Fruit fly (Drosophila melanogaster): ENCODE data around the gene EndoGI.

Gene EndoGI

dm6 chr2L:16276820-16277219, 19.3 kb downstream of the EndoGI start:
- TF ChIP-seq CG7101 (tag; optimal IDR thresholded peaks at IDR 0.05), result peak; percentile 24
- TF ChIP-seq pad (GFP tag; optimal IDR thresholded peaks at IDR 0.05), result peak; percentile 27
- TF ChIP-seq cic (GFP tag; optimal IDR thresholded peaks at IDR 0.05), result peak; percentile 74
- no peak for TF ChIP-seq CG14711 (tag; optimal IDR thresholded peaks at IDR 0.05)

- TF ChIP-seq cnc (optimal IDR thresholded peaks at IDR 0.05), result no peak
- no peak for TF ChIP-seq CG7045 (GFP tag; optimal IDR thresholded peaks at IDR 0.05)
- no peak for TF ChIP-seq CG11617 (GFP tag; optimal IDR thresholded peaks at IDR 0.05)
Measured at dm6 chr2L:16277922-16278321, 20.4 kb downstream of the EndoGI start.

DNA sequence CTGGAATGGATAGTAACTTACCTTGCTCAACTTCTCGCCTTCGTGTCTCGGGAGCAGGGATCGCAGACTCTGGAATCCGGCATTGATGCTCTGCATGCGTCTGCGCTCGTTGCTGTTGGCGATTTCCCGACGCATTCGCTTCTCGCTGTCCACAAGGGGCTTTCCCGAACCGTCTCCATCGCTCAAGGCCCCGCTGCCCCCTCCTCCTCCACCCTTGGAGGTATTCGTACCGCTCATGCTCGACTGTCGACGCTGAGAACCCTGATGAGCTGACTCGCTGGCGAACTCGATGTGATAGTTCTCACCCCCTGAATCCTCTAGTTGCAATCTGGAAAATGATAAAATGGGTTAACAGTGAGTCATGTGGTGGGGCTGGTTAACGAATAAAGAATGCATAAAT, 21.4 kb downstream of the EndoGI start:
- TF ChIP-seq CG5204 (GFP tag; optimal IDR thresholded peaks at IDR 0.05) (no peak), kay (GFP tag; ENCODE audit: borderline replicate concordance) (no peak), bab1 (GFP tag; optimal IDR thresholded peaks at IDR 0.05) (no peak), Crg-1 (GFP tag; optimal IDR thresholded peaks at IDR 0.05) (no peak), tj (GFP tag; optimal IDR thresholded peaks at IDR 0.05) (no peak), cic (GFP tag; optimal IDR thresholded peaks at IDR 0.05) (no peak), ovo (GFP tag; optimal IDR thresholded peaks at IDR 0.05) (no peak), CG7045 (GFP tag; optimal IDR thresholded peaks at IDR 0.05) (no peak), Hr96 (GFP tag; optimal IDR thresholded peaks at IDR 0.05) (no peak), CG1620 (GFP tag; optimal IDR thresholded peaks at IDR 0.05) (no peak), CG12768 (GFP tag; optimal IDR thresholded peaks at IDR 0.05) (no peak), CG11617 (GFP tag; optimal IDR thresholded peaks at IDR 0.05) (no peak), Clk (GFP tag; optimal IDR thresholded peaks at IDR 0.05) (no peak)

dm6 chr2L:16279774-16280252, 22.3 kb downstream of the EndoGI start:
- TF ChIP-seq CG5204 (GFP tag; optimal IDR thresholded peaks at IDR 0.05) (peak; percentile 83), ovo (GFP tag; optimal IDR thresholded peaks at IDR 0.05) (no peak), CG1620 (GFP tag; optimal IDR thresholded peaks at IDR 0.05) (peak; percentile 51), Hr96 (GFP tag; optimal IDR thresholded peaks at IDR 0.05) (peak; percentile 63), kay (GFP tag; ENCODE audit: borderline replicate concordance) (no peak), CG11617 (GFP tag; optimal IDR thresholded peaks at IDR 0.05) (peak; percentile 57), toe (GFP tag; optimal IDR thresholded peaks at IDR 0.05) (peak; percentile 69), CG14711 (tag; optimal IDR thresholded peaks at IDR 0.05) (peak; percentile 67), tj (GFP tag; optimal IDR thresholded peaks at IDR 0.05) (peak; percentile 72), pad (GFP tag; optimal IDR thresholded peaks at IDR 0.05) (peak; percentile 59), CG7045 (GFP tag; optimal IDR thresholded peaks at IDR 0.05) (peak; percentile 73), cic (GFP tag; optimal IDR thresholded peaks at IDR 0.05) (peak; percentile 59), CG7101 (tag; optimal IDR thresholded peaks at IDR 0.05) (peak; percentile 71), Mnt (GFP tag; optimal IDR thresholded peaks at IDR 0.05) (peak; percentile 56), Crg-1 (GFP tag; optimal IDR thresholded peaks at IDR 0.05) (no peak), Clk (GFP tag; optimal IDR thresholded peaks at IDR 0.05) (no peak), cnc (optimal IDR thresholded peaks at IDR 0.05) (no peak), bab1 (GFP tag; optimal IDR thresholded peaks at IDR 0.05) (peak; percentile 79), CG12768 (GFP tag; optimal IDR thresholded peaks at IDR 0.05) (peak; percentile 23), CG33017 (tag; optimal IDR thresholded peaks at IDR 0.05) (peak; percentile 81)

- TF ChIP-seq CG7045 (GFP tag; optimal IDR thresholded peaks at IDR 0.05), result no peak
- no peak for TF ChIP-seq cic (GFP tag; optimal IDR thresholded peaks at IDR 0.05)
- TF ChIP-seq CG33017 (tag; optimal IDR thresholded peaks at IDR 0.05), result no peak
- no peak for TF ChIP-seq CG14711 (tag; optimal IDR thresholded peaks at IDR 0.05)
Measured at dm6 chr2L:16281419-16282076, 24.1 kb downstream of the EndoGI start.

DNA sequence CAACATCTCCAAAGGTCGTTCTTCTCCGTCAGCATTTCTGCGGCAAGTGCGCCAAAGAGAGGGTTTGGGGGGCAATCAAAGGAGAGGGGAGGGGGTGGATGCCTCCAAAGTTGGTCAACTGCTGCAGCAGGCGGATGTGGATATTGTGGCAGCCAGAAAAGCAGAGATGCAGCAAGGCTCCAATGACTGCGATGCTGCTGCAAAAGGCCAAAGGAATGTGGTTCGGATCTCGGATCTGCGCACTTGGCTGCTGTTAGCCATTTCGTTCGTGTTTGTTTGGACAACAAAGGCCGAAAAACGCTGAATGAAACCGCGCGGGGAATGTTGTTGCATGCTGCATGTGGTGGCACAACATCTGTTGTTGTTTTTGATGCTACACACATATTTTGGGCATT, 24.6 kb downstream of the EndoGI start:
- TF ChIP-seq toe (GFP tag; optimal IDR thresholded peaks at IDR 0.05) (no peak), CG1620 (GFP tag; optimal IDR thresholded peaks at IDR 0.05) (no peak), kay (GFP tag; ENCODE audit: borderline replicate concordance) (no peak), Mnt (GFP tag; optimal IDR thresholded peaks at IDR 0.05) (no peak), CG11617 (GFP tag; optimal IDR thresholded peaks at IDR 0.05) (no peak), CG5204 (GFP tag; optimal IDR thresholded peaks at IDR 0.05) (no peak), CG14711 (tag; optimal IDR thresholded peaks at IDR 0.05) (no peak)

dm6 chr2L:16282856-16283255, 25.4 kb downstream of the EndoGI start:
- TF ChIP-seq Clk (GFP tag; optimal IDR thresholded peaks at IDR 0.05) (no peak), Crg-1 (GFP tag; optimal IDR thresholded peaks at IDR 0.05) (no peak), kay (GFP tag; ENCODE audit: borderline replicate concordance) (peak; percentile 43), CG5204 (GFP tag; optimal IDR thresholded peaks at IDR 0.05) (no peak), tj (GFP tag; optimal IDR thresholded peaks at IDR 0.05) (peak; percentile 80), CG14711 (tag; optimal IDR thresholded peaks at IDR 0.05) (no peak), toe (GFP tag; optimal IDR thresholded peaks at IDR 0.05) (no peak), Mnt (GFP tag; optimal IDR thresholded peaks at IDR 0.05) (no peak), CG11617 (GFP tag; optimal IDR thresholded peaks at IDR 0.05) (no peak), ovo (GFP tag; optimal IDR thresholded peaks at IDR 0.05) (no peak), Hr96 (GFP tag; optimal IDR thresholded peaks at IDR 0.05) (no peak)
